Fruit fly (Drosophila melanogaster) whole organism, embryonic: Measurements from ENCODE around the gene CG15414.

Experiments used
- Ada2b ChIP-seq: fragments of 200-800 bp; sonication (Bioruptor generic); IDR thresholded peaks from 2 replicates; pipeline ENCODE4 v1.3.6; 2022; ENCODE audit warnings: missing biosample characterization, missing genetic modification characterization
- BEAF-32 ChIP-seq: fragments of 200-800 bp; sonication (Bioruptor generic); optimal IDR thresholded peaks from 3 replicates; lab custom pipeline; 2017; ENCODE audit warnings: missing biosample characterization, missing genetic modification characterization, mild to moderate bottlenecking, moderate library complexity, missing genetic modification reagents
- CG12659 ChIP-seq: fragments of 200-800 bp; sonication (Bioruptor generic); optimal IDR thresholded peaks from 3 replicates; lab custom pipeline; 2017; ENCODE audit warnings: mild to moderate bottlenecking, missing biosample characterization, missing genetic modification reagents, missing genetic modification characterization
- CG13296 ChIP-seq: fragments of 200-800 bp; sonication (Bioruptor generic); optimal IDR thresholded peaks from 3 replicates; lab custom pipeline; 2018; ENCODE audit warnings: missing biosample characterization, mild to moderate bottlenecking, missing genetic modification characterization
- CG13424 ChIP-seq: fragments of 200-800 bp; sonication (Bioruptor generic); optimal IDR thresholded peaks from 2 replicates; lab custom pipeline; 2019; ENCODE audit warnings: missing biosample characterization, mild to moderate bottlenecking, missing genetic modification characterization, moderate library complexity
- CG13775 ChIP-seq: fragments of 200-800 bp; sonication (Bioruptor generic); optimal IDR thresholded peaks from 3 replicates; lab custom pipeline; 2017; ENCODE audit warnings: missing biosample characterization, mild to moderate bottlenecking, missing genetic modification characterization
- CG15696 ChIP-seq: fragments of 200-800 bp; sonication (Bioruptor generic); optimal IDR thresholded peaks from 2 replicates; lab custom pipeline; 2019; ENCODE audit warnings: missing biosample characterization, mild to moderate bottlenecking, missing genetic modification characterization, moderate library complexity
- CG17186 ChIP-seq: fragments of 200-800 bp; sonication (Bioruptor generic); optimal IDR thresholded peaks from 3 replicates; lab custom pipeline; 2017; ENCODE audit warnings: missing biosample characterization, missing genetic modification reagents, missing genetic modification characterization
- CG2116 ChIP-seq: fragments of 200-800 bp; sonication (Bioruptor generic); optimal IDR thresholded peaks from 3 replicates; lab custom pipeline; 2018; ENCODE audit warnings: missing biosample characterization, mild to moderate bottlenecking, missing genetic modification characterization
- CG32532 ChIP-seq: fragments of 200-800 bp; sonication (Bioruptor generic); IDR thresholded peaks from 2 replicates; pipeline ENCODE4 v1.3.6; 2022; ENCODE audit warnings: missing biosample characterization, missing genetic modification characterization
- CG32767 ChIP-seq: fragments of 200-800 bp; sonication (Bioruptor generic); IDR thresholded peaks from 2 replicates; pipeline ENCODE4 v1.3.6; 2022; ENCODE audit warnings: missing biosample characterization, missing genetic modification characterization
- CG4617 ChIP-seq: fragments of 200-800 bp; sonication (Bioruptor generic); optimal IDR thresholded peaks from 3 replicates; lab custom pipeline; 2016; ENCODE audit warnings: missing biosample characterization, missing genetic modification characterization, borderline replicate concordance
- CG4730 ChIP-seq: fragments of 200-800 bp; sonication (Bioruptor generic); IDR thresholded peaks from 2 replicates; pipeline ENCODE4 v1.3.6; 2022; ENCODE audit warnings: missing biosample characterization, missing genetic modification characterization
- CG5953 ChIP-seq: fragments of 200-800 bp; sonication (Bioruptor generic); IDR thresholded peaks from 2 replicates; pipeline ENCODE4 v1.3.6; 2022; ENCODE audit warnings: missing biosample characterization, missing genetic modification characterization
- CG6854 ChIP-seq: fragments of 200-800 bp; sonication (Bioruptor generic); optimal IDR thresholded peaks from 3 replicates; lab custom pipeline; 2017; ENCODE audit warnings: missing biosample characterization, mild to moderate bottlenecking, missing genetic modification characterization
- CG7839 ChIP-seq: fragments of 200-800 bp; sonication (Bioruptor generic); optimal IDR thresholded peaks from 3 replicates; lab custom pipeline; 2018; ENCODE audit warnings: missing biosample characterization, mild to moderate bottlenecking, missing genetic modification characterization, moderate library complexity
- CG8359 ChIP-seq: fragments of 200-800 bp; sonication (Bioruptor generic); optimal IDR thresholded peaks from 2 replicates; lab custom pipeline; 2017; ENCODE audit warnings: missing biosample characterization, mild to moderate bottlenecking, missing genetic modification characterization, borderline replicate concordance
- CHES-1-like ChIP-seq: fragments of 200-800 bp; sonication (Bioruptor generic); optimal IDR thresholded peaks from 2 replicates; lab custom pipeline; 2016; ENCODE audit warnings: missing biosample characterization, missing genetic modification characterization
- Dip3 ChIP-seq: fragments of 200-800 bp; sonication (Bioruptor generic); optimal IDR thresholded peaks from 3 replicates; lab custom pipeline; 2016; ENCODE audit warnings: missing biosample characterization, missing genetic modification characterization
- Dref ChIP-seq: fragments of 200-800 bp; sonication (Bioruptor generic); IDR thresholded peaks from 2 replicates; pipeline ENCODE4 v1.3.6; 2022; ENCODE audit warnings: missing biosample characterization, missing genetic modification characterization
- Ets97D ChIP-seq: fragments of 200-800 bp; sonication (Bioruptor generic); optimal IDR thresholded peaks from 3 replicates; lab custom pipeline; 2016; ENCODE audit warnings: missing biosample characterization, missing genetic modification characterization
- HLHmδ ChIP-seq: fragments of 200-800 bp; sonication (Bioruptor generic); optimal IDR thresholded peaks from 2 replicates; lab custom pipeline; 2018; ENCODE audit warnings: missing biosample characterization, mild to moderate bottlenecking, missing genetic modification characterization, moderate library complexity
- Mad ChIP-seq: fragments of 200-800 bp; sonication (Bioruptor generic); optimal IDR thresholded peaks from 2 replicates; lab custom pipeline; 2016; ENCODE audit warnings: missing biosample characterization, missing genetic modification characterization
- NC2α ChIP-seq: fragments of 200-800 bp; sonication (Bioruptor generic); optimal IDR thresholded peaks from 2 replicates; lab custom pipeline; 2016; ENCODE audit warnings: missing biosample characterization, missing genetic modification characterization
- NK7.1 ChIP-seq: fragments of 200-800 bp; sonication (Bioruptor generic); optimal IDR thresholded peaks from 3 replicates; lab custom pipeline; 2016; ENCODE audit warnings: missing biosample characterization, missing genetic modification characterization
- Nf-YC ChIP-seq: fragments of 200-800 bp; optimal IDR thresholded peaks from 3 replicates; lab custom pipeline; 2019; ENCODE audit warnings: missing biosample characterization, mild to moderate bottlenecking, missing genetic modification characterization, moderate library complexity
- Oaz ChIP-seq: fragments of 200-800 bp; sonication (Bioruptor generic); IDR thresholded peaks from 2 replicates; pipeline ENCODE4 v1.3.6; 2022; ENCODE audit warnings: missing biosample characterization, missing genetic modification characterization
- PHDP ChIP-seq: fragments of 200-800 bp; sonication (Bioruptor generic); optimal IDR thresholded peaks from 3 replicates; lab custom pipeline; 2018; ENCODE audit warnings: missing biosample characterization, mild to moderate bottlenecking, missing genetic modification characterization, moderate library complexity
- Poxn ChIP-seq: fragments of 200-800 bp; sonication (Bioruptor generic); IDR thresholded peaks from 2 replicates; pipeline ENCODE4 v1.3.6; 2022; ENCODE audit warnings: missing biosample characterization, missing genetic modification characterization
- Sox100B ChIP-seq: fragments of 200-800 bp; sonication (Bioruptor generic); optimal IDR thresholded peaks from 3 replicates; lab custom pipeline; 2018; ENCODE audit warnings: missing biosample characterization, mild to moderate bottlenecking, missing genetic modification characterization
- abd-A ChIP-seq: fragments of 200-800 bp; sonication (Bioruptor generic); optimal IDR thresholded peaks from 3 replicates; lab custom pipeline; 2019; ENCODE audit warnings: missing biosample characterization, mild to moderate bottlenecking, missing genetic modification characterization, moderate library complexity
- ash1 ChIP-seq: fragments of 200-800 bp; sonication (Bioruptor generic); optimal IDR thresholded peaks from 2 replicates; lab custom pipeline; 2018; ENCODE audit warnings: missing biosample characterization, mild to moderate bottlenecking, missing genetic modification characterization
- bbx ChIP-seq: fragments of 200-800 bp; sonication (Bioruptor generic); IDR thresholded peaks from 2 replicates; pipeline ENCODE4 v1.3.6; 2022; ENCODE audit warnings: missing biosample characterization, missing genetic modification characterization; ENCODE audit not compliant: partially characterized antibody
- caup ChIP-seq: fragments of 200-800 bp; sonication (Bioruptor generic); optimal IDR thresholded peaks from 3 replicates; lab custom pipeline; 2017; ENCODE audit warnings: missing biosample characterization, mild to moderate bottlenecking, missing genetic modification characterization, moderate library complexity; ENCODE audit not compliant: severe bottlenecking
- chm ChIP-seq: fragments of 200-800 bp; sonication (Bioruptor generic); IDR thresholded peaks from 2 replicates; pipeline ENCODE4 v1.3.6; 2022; ENCODE audit warnings: missing biosample characterization, missing genetic modification characterization
- ems ChIP-seq: fragments of 200-800 bp; sonication (Bioruptor generic); optimal IDR thresholded peaks from 3 replicates; lab custom pipeline; 2016; ENCODE audit warnings: missing biosample characterization, missing genetic modification characterization
- ewg ChIP-seq: fragments of 200-800 bp; sonication (Bioruptor generic); optimal IDR thresholded peaks from 3 replicates; lab custom pipeline; 2017; ENCODE audit warnings: mild to moderate bottlenecking, missing biosample characterization, missing genetic modification reagents, missing genetic modification characterization
- exex ChIP-seq: fragments of 200-800 bp; sonication (Bioruptor generic); optimal IDR thresholded peaks from 4 replicates; lab custom pipeline; 2018; ENCODE audit warnings: missing biosample characterization, mild to moderate bottlenecking, missing genetic modification characterization, moderate library complexity
- fd102C ChIP-seq: fragments of 200-800 bp; sonication (Bioruptor generic); optimal IDR thresholded peaks from 2 replicates; lab custom pipeline; 2018; ENCODE audit warnings: missing biosample characterization, mild to moderate bottlenecking, missing genetic modification characterization, moderate library complexity
- ham ChIP-seq: fragments of 200-800 bp; sonication (Bioruptor generic); IDR thresholded peaks from 2 replicates; pipeline ENCODE4 v1.3.6; 2022; ENCODE audit warnings: missing biosample characterization, missing genetic modification characterization
- her ChIP-seq: fragments of 200-800 bp; sonication (Bioruptor generic); optimal IDR thresholded peaks from 2 replicates; lab custom pipeline; 2016; ENCODE audit warnings: missing biosample characterization, missing genetic modification characterization
- ind ChIP-seq: fragments of 200-800 bp; sonication (Bioruptor generic); optimal IDR thresholded peaks from 3 replicates; lab custom pipeline; 2016; ENCODE audit warnings: missing biosample characterization, missing genetic modification characterization
- p53 ChIP-seq: fragments of 200-800 bp; sonication (Bioruptor generic); optimal IDR thresholded peaks from 2 replicates; lab custom pipeline; 2016; ENCODE audit warnings: missing biosample characterization, missing genetic modification characterization
- pho ChIP-seq: fragments of 200-800 bp; sonication (Bioruptor generic); optimal IDR thresholded peaks from 2 replicates; lab custom pipeline; 2016; ENCODE audit warnings: missing biosample characterization, missing genetic modification characterization
- pita ChIP-seq: fragments of 200-800 bp; sonication (Bioruptor generic); optimal IDR thresholded peaks from 2 replicates; lab custom pipeline; 2017; ENCODE audit warnings: missing biosample characterization, mild to moderate bottlenecking, missing genetic modification characterization
- row ChIP-seq: fragments of 200-800 bp; sonication (Bioruptor generic); IDR thresholded peaks from 3 replicates; pipeline ENCODE4 v1.3.6; 2022; ENCODE audit warnings: missing biosample characterization, missing genetic modification characterization
- sens-2 ChIP-seq: fragments of 200-800 bp; sonication (Bioruptor generic); IDR thresholded peaks from 2 replicates; pipeline ENCODE4 v1.3.6; 2022; ENCODE audit warnings: missing biosample characterization, missing genetic modification characterization
- slp2 ChIP-seq: fragments of 200-800 bp; sonication (Bioruptor generic); optimal IDR thresholded peaks from 2 replicates; lab custom pipeline; 2016; ENCODE audit warnings: missing biosample characterization, missing genetic modification characterization
- sob ChIP-seq: fragments of 200-800 bp; sonication (Bioruptor generic); IDR thresholded peaks from 2 replicates; pipeline ENCODE4 v1.3.6; 2022; ENCODE audit warnings: missing biosample characterization, missing genetic modification characterization
- stwl ChIP-seq: fragments of 200-800 bp; sonication (Bioruptor generic); optimal IDR thresholded peaks from 3 replicates; lab custom pipeline; 2018; ENCODE audit warnings: missing biosample characterization, mild to moderate bottlenecking, missing genetic modification characterization, moderate library complexity

Gene CG15414

dm6 chr2L:3534227-3534842, 43.5 kb upstream of the CG15414 start (continued):
- peak; percentile 37; the same call in 1 of the 2 replicates for TF ChIP-seq CG32532 (GFP tag; lab: Robert Waterston, UW)
- TF ChIP-seq exex (tag; lab: Kevin White, UChicago) = no peak
- no peak for TF ChIP-seq Dref
- no peak for TF ChIP-seq CG8359 (GFP tag; lab: Kevin White, UChicago)
- peak; percentile 22 for TF ChIP-seq CG13775 (GFP tag; lab: Kevin White, UChicago)
- TF ChIP-seq fd102C (GFP tag; lab: Kevin White, UChicago) = no peak
- TF ChIP-seq Dip3 (GFP tag; lab: Kevin White, UChicago) = peak; percentile 5
- peak; percentile 44; the same call in 1 of the 2 replicates for TF ChIP-seq Oaz (GFP tag; lab: Robert Waterston, UW)
- no peak for TF ChIP-seq ash1 (GFP tag; lab: Kevin White, UChicago)
- no peak; the same call in 1 of the 2 replicates for TF ChIP-seq sens-2 (GFP tag; lab: Robert Waterston, UW)
- TF ChIP-seq bbx = no peak
- TF ChIP-seq CG4617 (GFP tag; lab: Kevin White, UChicago) = no peak
- TF ChIP-seq CG13424 (tag; lab: Kevin White, UChicago) = peak; percentile 63
- no peak for TF ChIP-seq pita
- no peak for TF ChIP-seq CG6854 (GFP tag; lab: Kevin White, UChicago)
- no peak for TF ChIP-seq stwl (tag; lab: Kevin White, UChicago)
- peak; percentile 47 for TF ChIP-seq ind (GFP tag; lab: Kevin White, UChicago)
- TF ChIP-seq CG5953 (GFP tag; lab: Robert Waterston, UW) = no peak
- TF ChIP-seq caup (GFP tag; lab: Kevin White, UChicago) = no peak
- no peak for TF ChIP-seq BEAF-32 (GFP tag; lab: Kevin White, UChicago)
- peak; percentile 9 for TF ChIP-seq CG2116
- TF ChIP-seq her (GFP tag; lab: Kevin White, UChicago) = peak; percentile 35
- peak; percentile 43 for TF ChIP-seq slp2
- peak; percentile 24 for TF ChIP-seq CG12659
- peak; percentile 2 for TF ChIP-seq CG15696 (tag; lab: Kevin White, UChicago)
- TF ChIP-seq HLHmδ = no peak
- TF ChIP-seq NC2α (GFP tag; lab: Kevin White, UChicago) = no peak
- no peak; the same call in 1 of the 2 replicates for TF ChIP-seq chm
- peak; percentile 51 for TF ChIP-seq Sox100B (GFP tag; lab: Kevin White, UChicago)
- no peak for TF ChIP-seq ham (GFP tag; lab: Robert Waterston, UW)
- TF ChIP-seq row = peak; percentile 65
- no peak for TF ChIP-seq abd-A (tag; lab: Kevin White, UChicago)
- no peak for TF ChIP-seq pho (GFP tag; lab: Kevin White, UChicago)
- TF ChIP-seq Nf-YC (tag; lab: Kevin White, UChicago) = peak; percentile 87
- peak; percentile 44 for TF ChIP-seq ewg (GFP tag; lab: Kevin White, UChicago)
- TF ChIP-seq CG17186 = no peak
- TF ChIP-seq Ada2b (GFP tag; lab: Robert Waterston, UW) = peak; percentile 44; the same call in 1 of the 2 replicates
- no peak for TF ChIP-seq Mad (GFP tag; lab: Kevin White, UChicago)
- TF ChIP-seq CHES-1-like = no peak
- no peak for TF ChIP-seq p53
- no peak for TF ChIP-seq CG13296
- TF ChIP-seq sob (GFP tag; lab: Robert Waterston, UW) = peak; percentile 77
- no peak for TF ChIP-seq NK7.1 (GFP tag; lab: Kevin White, UChicago)
- TF ChIP-seq PHDP (tag; lab: Kevin White, UChicago) = peak; percentile 65
- no peak for TF ChIP-seq Poxn
- peak; percentile 19 for TF ChIP-seq ems (GFP tag; lab: Kevin White, UChicago)
- peak; percentile 28; the same call in 1 of the 2 replicates for TF ChIP-seq CG4730 (GFP tag; lab: Robert Waterston, UW)
- TF ChIP-seq CG7839 = peak; percentile 70
- 0 out of 2 replicates have a peak, but pooled peaks have one; percentile 42 for TF ChIP-seq CG32767
- no peak for TF ChIP-seq Ets97D (GFP tag; lab: Kevin White, UChicago)
